Worm (Caenorhabditis elegans): ENCODE data around the gene rdy-2.

DNA sequence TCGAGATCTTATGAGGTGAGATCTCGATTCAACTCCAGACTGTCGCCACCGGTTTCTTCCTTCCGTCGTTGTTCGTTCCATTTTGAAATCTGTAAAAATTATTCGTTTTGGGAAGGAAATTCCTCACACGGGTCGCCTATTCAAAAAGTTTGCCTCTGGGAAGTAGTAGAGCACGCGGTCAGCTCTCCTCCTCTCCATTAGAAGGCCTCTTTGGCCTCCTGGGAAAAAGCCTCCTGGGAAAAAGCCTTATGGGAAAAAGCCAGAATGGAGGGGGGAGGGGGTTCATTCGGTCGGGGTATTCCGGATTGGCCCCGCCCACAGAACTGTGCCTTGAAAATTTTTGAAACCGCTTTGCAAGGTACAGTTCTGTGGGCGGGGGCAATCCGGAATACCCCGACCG is 46.8 kb upstream of the rdy-2 start:
- TF ChIP-seq lin-15B (tag; optimal IDR thresholded peaks at IDR 0.05) (no peak), pqm-1 (tag; optimal IDR thresholded peaks at IDR 0.05) (no peak), ceh-9 (tag; optimal IDR thresholded peaks at IDR 0.05) (no peak)

All from whole organism, L3 larva.